Fruit fly (Drosophila melanogaster): Measurements from ENCODE around the gene CG43094.

CG43094 gene

dm6 chr3R:22732995-22733394 lies 37.8 kb downstream of the CG43094 start:
- TF ChIP-seq jim (GFP tag; optimal IDR thresholded peaks at IDR 0.05) (no peak), CG9705 (GFP tag; optimal IDR thresholded peaks at IDR 0.05) (no peak), lola (GFP tag; optimal IDR thresholded peaks at IDR 0.05) (no peak), ey (GFP tag; optimal IDR thresholded peaks at IDR 0.05) (no peak), Hnf4 (GFP tag; optimal IDR thresholded peaks at IDR 0.05) (no peak), GATAd (GFP tag; optimal IDR thresholded peaks at IDR 0.05) (no peak), Abd-B (GFP tag; optimal IDR thresholded peaks at IDR 0.05) (no peak), pan (optimal IDR thresholded peaks at IDR 0.05) (no peak), Hr78 (GFP tag; optimal IDR thresholded peaks at IDR 0.05) (no peak), fru (GFP tag; optimal IDR thresholded peaks at IDR 0.05) (no peak), Dfd (GFP tag; optimal IDR thresholded peaks at IDR 0.05) (no peak), Myc (optimal IDR thresholded peaks at IDR 0.05) (no peak), sage (GFP tag; optimal IDR thresholded peaks at IDR 0.05) (no peak)

- TF ChIP-seq HLH106 (tag; optimal IDR thresholded peaks at IDR 0.05) (no peak), Jra (GFP tag; optimal IDR thresholded peaks at IDR 0.05) (no peak), Vsx2 (GFP tag; optimal IDR thresholded peaks at IDR 0.05; ENCODE audit: partially characterized antibody) (no peak), CG32264 (GFP tag; optimal IDR thresholded peaks at IDR 0.05) (peak; percentile 24), CrebA (GFP tag; optimal IDR thresholded peaks at IDR 0.05; ENCODE audit: borderline replicate concordance) (no peak), Myc (optimal IDR thresholded peaks at IDR 0.05) (no peak), jim (GFP tag; optimal IDR thresholded peaks at IDR 0.05) (no peak), woc (GFP tag; optimal IDR thresholded peaks at IDR 0.05) (no peak), Hr78 (GFP tag; optimal IDR thresholded peaks at IDR 0.05) (no peak), foxo (GFP tag; optimal IDR thresholded peaks at IDR 0.05) (peak in 1 of 2 experiments; percentile 39), GATAd (GFP tag; optimal IDR thresholded peaks at IDR 0.05) (no peak), brk (GFP tag; optimal IDR thresholded peaks at IDR 0.05) (no peak), OdsH (GFP tag; optimal IDR thresholded peaks at IDR 0.05) (peak; percentile 45), Rel (GFP tag; optimal IDR thresholded peaks at IDR 0.05) (no peak), Rel (tag; optimal IDR thresholded peaks at IDR 0.05) (no peak), dmrt93B (GFP tag; optimal IDR thresholded peaks at IDR 0.05) (no peak)
These were observed 42.9 kb downstream of the CG43094 start for dm6 chr3R:22727857-22728256.

- TF ChIP-seq CG9705 (GFP tag; optimal IDR thresholded peaks at IDR 0.05) = no peak
- TF ChIP-seq psq (GFP tag; optimal IDR thresholded peaks at IDR 0.05) = no peak
- TF ChIP-seq CG32264 (GFP tag; optimal IDR thresholded peaks at IDR 0.05) = no peak
- no peak for TF ChIP-seq jim (GFP tag; optimal IDR thresholded peaks at IDR 0.05)
- no peak for TF ChIP-seq dmrt93B (GFP tag; optimal IDR thresholded peaks at IDR 0.05)
- TF ChIP-seq fru (GFP tag; optimal IDR thresholded peaks at IDR 0.05) = no peak
- no peak for TF ChIP-seq Jra (GFP tag; optimal IDR thresholded peaks at IDR 0.05)
- TF ChIP-seq dl (GFP tag; optimal IDR thresholded peaks at IDR 0.05; ENCODE audit: insufficient read depth in 1 of 2, partially characterized antibody in 2 of 2) = no peak
These were observed 43.3 kb downstream of the CG43094 start for dm6 chr3R:22727456-22727833.

dm6 chr3R:22726771-22727455 lies 43.9 kb downstream of the CG43094 start, which contains the start of gene CG45049:
Gene CG45049 (plus strand): TSS chr3R:22726967.
- TF ChIP-seq Mio (GFP tag; optimal IDR thresholded peaks at IDR 0.05) = no peak
- TF ChIP-seq OdsH (GFP tag; optimal IDR thresholded peaks at IDR 0.05) = no peak
- TF ChIP-seq Jra (GFP tag; optimal IDR thresholded peaks at IDR 0.05) = no peak
- TF ChIP-seq rgr (GFP tag; optimal IDR thresholded peaks at IDR 0.05) = no peak
- TF ChIP-seq dmrt93B (GFP tag; optimal IDR thresholded peaks at IDR 0.05) = no peak
- no peak for TF ChIP-seq fru (GFP tag; optimal IDR thresholded peaks at IDR 0.05)
- TF ChIP-seq usp (GFP tag; optimal IDR thresholded peaks at IDR 0.05) = no peak
- TF ChIP-seq Sp1 (GFP tag; optimal IDR thresholded peaks at IDR 0.05) = no peak
- no peak for TF ChIP-seq tai (GFP tag; optimal IDR thresholded peaks at IDR 0.05)
- TF ChIP-seq Dif (GFP tag; optimal IDR thresholded peaks at IDR 0.05; ENCODE audit: partially characterized antibody) = no peak
- TF ChIP-seq CrebA (GFP tag; optimal IDR thresholded peaks at IDR 0.05; ENCODE audit: borderline replicate concordance) = no peak
- peak; percentile 7 for TF ChIP-seq br (GFP tag; optimal IDR thresholded peaks at IDR 0.05)
- no peak for TF ChIP-seq lola (GFP tag; optimal IDR thresholded peaks at IDR 0.05)
- TF ChIP-seq CG9705 (GFP tag; optimal IDR thresholded peaks at IDR 0.05) = no peak
- TF ChIP-seq Hr83 (GFP tag; optimal IDR thresholded peaks at IDR 0.05; ENCODE audit: poor library complexity, severe bottlenecking) = no peak
- peak; percentile 61 for TF ChIP-seq psq (GFP tag; optimal IDR thresholded peaks at IDR 0.05)
- no peak for TF ChIP-seq dl (GFP tag; optimal IDR thresholded peaks at IDR 0.05; ENCODE audit: insufficient read depth in 1 of 2, partially characterized antibody in 2 of 2)
- TF ChIP-seq woc (GFP tag; optimal IDR thresholded peaks at IDR 0.05) = peak; percentile 48
- peak; percentile 10 for TF ChIP-seq h (GFP tag; optimal IDR thresholded peaks at IDR 0.05)
- no peak for TF ChIP-seq dsf (GFP tag; optimal IDR thresholded peaks at IDR 0.05; ENCODE audit: borderline replicate concordance)
- TF ChIP-seq brk (GFP tag; optimal IDR thresholded peaks at IDR 0.05) = no peak
- TF ChIP-seq Hnf4 (GFP tag; optimal IDR thresholded peaks at IDR 0.05) = peak; percentile 30
- TF ChIP-seq pan (optimal IDR thresholded peaks at IDR 0.05) = no peak
- TF ChIP-seq sage (GFP tag; optimal IDR thresholded peaks at IDR 0.05) = peak; percentile 49
